Worm (Caenorhabditis elegans): ENCODE data around the gene Y105C5B.19.

The Y105C5B.19 gene

ce11 chrIV:15983920-15984631 lies at the start of gene Y105C5B.19:
Y105C5B.19 (minus strand) TSS chrIV:15983970.
- TF ChIP-seq ceh-30 (tag; optimal IDR thresholded peaks at IDR 0.05): no peak
- TF ChIP-seq npax-4 (tag; optimal IDR thresholded peaks at IDR 0.05): no peak
- TF ChIP-seq odd-2 (tag; optimal IDR thresholded peaks at IDR 0.05): no peak
- TF ChIP-seq ceh-22 (tag; optimal IDR thresholded peaks at IDR 0.05): no peak
- TF ChIP-seq pha-2 (tag; optimal IDR thresholded peaks at IDR 0.05): no peak
- TF ChIP-seq pax-1 (tag; optimal IDR thresholded peaks at IDR 0.05): no peak
- TF ChIP-seq mec-3 (tag; optimal IDR thresholded peaks at IDR 0.05; ENCODE audit: borderline replicate concordance): no peak
- TF ChIP-seq ceh-31 (tag; optimal IDR thresholded peaks at IDR 0.05): peak; percentile 42
- no peak for TF ChIP-seq ets-4 (tag; optimal IDR thresholded peaks at IDR 0.05)
- TF ChIP-seq madf-2 (tag; optimal IDR thresholded peaks at IDR 0.05): no peak
- TF ChIP-seq nhr-11 (tag; optimal IDR thresholded peaks at IDR 0.05): no peak
- no peak for TF ChIP-seq sox-2 (GFP tag; IDR thresholded peaks at IDR 0.05)
- TF ChIP-seq nfya-1 (tag; optimal IDR thresholded peaks at IDR 0.05): peak; percentile 72
- TF ChIP-seq gmeb-2 (tag; optimal IDR thresholded peaks at IDR 0.05): no peak
- no peak for TF ChIP-seq C08G9.2 (tag; optimal IDR thresholded peaks at IDR 0.05)
- no peak for TF ChIP-seq F13H6.1 (tag; optimal IDR thresholded peaks at IDR 0.05)
- TF ChIP-seq lim-6 (tag; optimal IDR thresholded peaks at IDR 0.05): no peak
- no peak for TF ChIP-seq sox-4 (tag; optimal IDR thresholded peaks at IDR 0.05)
- no peak for TF ChIP-seq ceh-9 (tag; optimal IDR thresholded peaks at IDR 0.05)
- peak; percentile 1 for TF ChIP-seq ceh-2 (tag; optimal IDR thresholded peaks at IDR 0.05)
- TF ChIP-seq ref-2 (tag; optimal IDR thresholded peaks at IDR 0.05): no peak
- no peak for TF ChIP-seq ceh-14 (tag; optimal IDR thresholded peaks at IDR 0.05)
- TF ChIP-seq tbx-2 (tag; optimal IDR thresholded peaks at IDR 0.05): no peak
- TF ChIP-seq eyg-1 (tag; optimal IDR thresholded peaks at IDR 0.05): no peak

- TF ChIP-seq ceh-31 (tag; optimal IDR thresholded peaks at IDR 0.05): no peak
These were observed 44.7 kb upstream of the Y105C5B.19 start for ce11 chrIV:16028475-16028874.

ce11 chrIV:16026747-16027146 lies 43.0 kb upstream of the Y105C5B.19 start, which contains the start of gene jac-1:
jac-1 (minus strand) TSS chrIV:16026847.
- TF ChIP-seq hlh-13 (GFP tag; optimal IDR thresholded peaks at IDR 0.05) (no peak), ref-2 (tag; optimal IDR thresholded peaks at IDR 0.05) (no peak), ama-1 (optimal IDR thresholded peaks at IDR 0.05) (no peak), sox-4 (tag; optimal IDR thresholded peaks at IDR 0.05) (no peak), K09A11.1 (tag; optimal IDR thresholded peaks at IDR 0.05; ENCODE audit: insufficient read depth) (no peak), ceh-6 (GFP tag; optimal IDR thresholded peaks at IDR 0.05) (no peak), ets-4 (tag; optimal IDR thresholded peaks at IDR 0.05) (no peak), hlh-15 (tag; optimal IDR thresholded peaks at IDR 0.05) (no peak), hlh-8 (tag; optimal IDR thresholded peaks at IDR 0.05) (no peak), C08G9.2 (tag; optimal IDR thresholded peaks at IDR 0.05) (no peak), ttx-3 (tag; optimal IDR thresholded peaks at IDR 0.05) (no peak), lin-11 (tag; optimal IDR thresholded peaks at IDR 0.05) (no peak)

ce11 chrIV:16024165-16024564 lies 40.4 kb upstream of the Y105C5B.19 start:
- TF ChIP-seq pha-4 (tag; optimal IDR thresholded peaks at IDR 0.05): no peak
- peak; percentile 51 for TF ChIP-seq unc-55 (GFP tag; optimal IDR thresholded peaks at IDR 0.05)
- no peak for TF ChIP-seq Y22D7AL.16 (tag; optimal IDR thresholded peaks at IDR 0.05)
- peak; percentile 20 for TF ChIP-seq ceh-31 (tag; optimal IDR thresholded peaks at IDR 0.05)
- no peak; the same call in 1 of the 2 replicates for TF ChIP-seq sox-2 (GFP tag; IDR thresholded peaks at IDR 0.05)
- no peak for TF ChIP-seq F13H6.1 (tag; optimal IDR thresholded peaks at IDR 0.05)
- TF ChIP-seq elt-2 (tag; optimal IDR thresholded peaks at IDR 0.05): peak; percentile 9
- peak; percentile 8 for TF ChIP-seq hlh-30 (tag; optimal IDR thresholded peaks at IDR 0.05; ENCODE audit: insufficient read depth)
- TF ChIP-seq tbx-2 (tag; optimal IDR thresholded peaks at IDR 0.05): peak; percentile 57
- TF ChIP-seq nfya-1 (tag; optimal IDR thresholded peaks at IDR 0.05): peak; percentile 50

Measured in whole organism, late embryonic.